Worm (Caenorhabditis elegans) whole organism, L1 larva: Measurements from ENCODE around the gene aagr-2.

ENCODE experiments used
- blmp-1 ChIP-seq: fragments of 150-350 bp; optimal IDR thresholded peaks from 2 replicates; lab custom pipeline; 2014; ENCODE audit warnings: missing biosample characterization, missing genetic modification characterization
- isw-1 ChIP-seq: fragments of 200-800 bp; sonication (Bioruptor generic); IDR thresholded peaks from 2 replicates; pipeline ENCODE4 v1.3.6; 2022; ENCODE audit warnings: missing genetic modification characterization, missing compliant biosample characterization
- lin-39 ChIP-seq: fragments of 150-350 bp; optimal IDR thresholded peaks from 2 replicates; lab custom pipeline; 2014; ENCODE audit warnings: missing biosample characterization, missing genetic modification reagents, missing genetic modification characterization
- sox-4 ChIP-seq: sonication (generic microtip); optimal IDR thresholded peaks from 2 replicates; lab custom pipeline; 2016; ENCODE audit warnings: missing genetic modification characterization, missing compliant biosample characterization
- tbx-2 ChIP-seq: sonication (generic microtip); optimal IDR thresholded peaks from 2 replicates; lab custom pipeline; 2016; ENCODE audit warnings: missing genetic modification characterization, missing compliant biosample characterization
- xbp-1 ChIP-seq: sonication (generic microtip); optimal IDR thresholded peaks from 2 replicates; lab custom pipeline; 2016; ENCODE audit warnings: missing genetic modification characterization, missing compliant biosample characterization

- TF ChIP-seq tbx-2 (tag; lab: Kevin White, UChicago), result no peak
- no peak for TF ChIP-seq lin-39 (tag; lab: Kevin White, UChicago)
- TF ChIP-seq isw-1, result no peak
- no peak for TF ChIP-seq sox-4 (tag; lab: Kevin White, UChicago)
- no peak for TF ChIP-seq xbp-1 (tag; lab: Kevin White, UChicago)
- no peak for TF ChIP-seq blmp-1 (tag; lab: Kevin White, UChicago)
These were observed 52.0 kb downstream of the aagr-2 start, which contains the start of gene col-73 for ce11 chrII:4873029-4873428.
